1 fruit fly cellular context compared by ENCODE assay signal in the genomic region with DNA sequence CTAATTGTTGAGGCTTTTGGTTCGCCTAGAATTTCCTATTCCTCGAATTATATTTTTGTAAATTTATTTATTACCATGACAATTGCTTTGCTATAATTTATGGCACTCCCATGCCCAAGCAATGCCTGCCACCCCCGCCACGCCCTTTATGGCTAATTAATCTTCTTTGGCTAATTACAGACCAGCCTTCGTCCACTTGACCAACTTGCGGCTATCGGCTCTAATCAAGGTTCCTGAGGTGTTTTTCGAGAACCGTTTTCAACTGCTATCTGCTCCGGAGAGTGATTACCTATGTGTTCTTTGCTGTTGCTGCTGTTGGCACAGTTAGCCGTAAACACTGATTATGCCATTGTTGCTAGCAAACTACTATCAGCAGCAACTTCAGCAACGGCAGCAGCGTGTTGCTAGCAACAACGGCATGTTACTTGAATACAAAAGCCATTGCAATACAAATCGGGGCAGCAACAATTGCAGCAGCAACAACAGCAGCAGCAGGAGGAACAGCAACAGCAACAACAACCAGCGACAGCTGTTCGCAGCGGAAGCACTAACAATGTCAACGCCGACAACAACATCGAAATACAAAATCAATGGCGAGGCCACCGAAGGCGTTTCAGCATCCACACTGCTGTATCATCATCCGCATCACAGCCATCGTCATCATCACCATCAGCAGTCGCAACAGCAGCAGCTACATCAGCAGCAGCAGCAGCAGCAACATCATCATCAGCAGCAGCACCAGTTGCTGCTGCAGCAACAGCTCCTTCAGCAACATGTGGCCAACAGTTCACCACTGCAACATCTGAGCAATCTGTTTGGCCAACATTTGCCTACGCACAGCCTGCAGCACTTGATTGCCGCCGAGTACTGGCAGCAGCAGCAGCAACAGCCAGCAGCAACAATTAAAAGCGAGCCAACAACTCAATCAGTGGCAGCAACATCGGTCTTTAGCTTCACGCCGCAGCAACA.
TF ChIP-seq lines count a peak whose summit lies in the region.

No protein-coding gene starts in this region.

TF ChIP-seq in whole organism, embryonic, 481 proteins besides CTCF, POLR2A, EP300 and RAD21 (continued from another document):
- TF ChIP-seq CG14965 (GFP tag; optimal IDR thresholded peaks at IDR 0.05; lab: Kevin White, UChicago; ENCODE audit: borderline replicate concordance) (no peak), CG15269 (tag; optimal IDR thresholded peaks at IDR 0.05; lab: Kevin White, UChicago) (no peak), lab (GFP tag; optimal IDR thresholded peaks at IDR 0.05; lab: Kevin White, UChicago) (peak; percentile 78), mirr (GFP tag; optimal IDR thresholded peaks at IDR 0.05; lab: Kevin White, UChicago) (peak; percentile 73), CG32767 (GFP tag; IDR thresholded peaks at IDR 0.05; lab: Robert Waterston, UW) (no peak), ERR (GFP tag; optimal IDR thresholded peaks at IDR 0.05; lab: Kevin White, UChicago) (no peak), CG1647 (GFP tag; optimal IDR thresholded peaks at IDR 0.05; lab: Kevin White, UChicago) (no peak), CG31388 (GFP tag; optimal IDR thresholded peaks at IDR 0.05; lab: Kevin White, UChicago) (no peak), crc (GFP tag; optimal IDR thresholded peaks at IDR 0.05; lab: Kevin White, UChicago) (no peak), CG16863 (GFP tag; optimal IDR thresholded peaks at IDR 0.05; lab: Kevin White, UChicago) (no peak), peb (GFP tag; IDR thresholded peaks at IDR 0.05; lab: Robert Waterston, UW) (no peak), Sox100B (GFP tag; optimal IDR thresholded peaks at IDR 0.05; lab: Kevin White, UChicago) (no peak), Xbp1 (GFP tag; optimal IDR thresholded peaks at IDR 0.05; lab: Kevin White, UChicago) (no peak), onecut (GFP tag; IDR thresholded peaks at IDR 0.05; lab: Robert Waterston, UW) (no peak), CG18619 (GFP tag; optimal IDR thresholded peaks at IDR 0.05; lab: Kevin White, UChicago) (no peak), Blimp-1 (GFP tag; optimal IDR thresholded peaks at IDR 0.05; lab: Kevin White, UChicago) (no peak), NK7.1 (GFP tag; optimal IDR thresholded peaks at IDR 0.05; lab: Kevin White, UChicago) (no peak), jumu (GFP tag; optimal IDR thresholded peaks at IDR 0.05; lab: Kevin White, UChicago) (no peak), CG18599 (GFP tag; optimal IDR thresholded peaks at IDR 0.05; lab: Kevin White, UChicago) (peak; percentile 67), Nf-YC (tag; optimal IDR thresholded peaks at IDR 0.05; lab: Kevin White, UChicago) (no peak), ac (GFP tag; optimal IDR thresholded peaks at IDR 0.05; lab: Kevin White, UChicago) (no peak), CG11695 (GFP tag; IDR thresholded peaks at IDR 0.05; lab: Robert Waterston, UW) (no peak), Deaf1 (tag; optimal IDR thresholded peaks at IDR 0.05; lab: Kevin White, UChicago) (no peak), CG34224 (GFP tag; IDR thresholded peaks at IDR 0.05; lab: Robert Waterston, UW; ENCODE audit: partially characterized antibody) (no peak), gro (GFP tag; optimal IDR thresholded peaks at IDR 0.05; lab: Kevin White, UChicago) (peak; percentile 40), CG13296 (GFP tag; optimal IDR thresholded peaks at IDR 0.05; lab: Kevin White, UChicago) (peak; percentile 2), hbn (GFP tag; IDR thresholded peaks at IDR 0.05; lab: Robert Waterston, UW; ENCODE audit: partially characterized antibody) (no peak), sc (optimal IDR thresholded peaks at IDR 0.05; lab: Kevin White, UChicago) (no peak), sc (GFP tag; optimal IDR thresholded peaks at IDR 0.05; lab: Kevin White, UChicago) (no peak), ash1 (GFP tag; optimal IDR thresholded peaks at IDR 0.05; lab: Kevin White, UChicago) (no peak), CG4730 (GFP tag; IDR thresholded peaks at IDR 0.05; lab: Robert Waterston, UW) (no peak), HmgZ (tag; optimal IDR thresholded peaks at IDR 0.05; lab: Kevin White, UChicago) (peak; percentile 27), gcm (GFP tag; optimal IDR thresholded peaks at IDR 0.05; lab: Kevin White, UChicago) (no peak), CG8290 (GFP tag; optimal IDR thresholded peaks at IDR 0.05; lab: Kevin White, UChicago) (no peak), CG8290 (tag; optimal IDR thresholded peaks at IDR 0.05; lab: Kevin White, UChicago) (no peak), Poxn (GFP tag; IDR thresholded peaks at IDR 0.05; lab: Robert Waterston, UW) (0 out of 2 replicates have a peak, but pooled peaks have one; percentile 18), disco-r (GFP tag; optimal IDR thresholded peaks at IDR 0.05; lab: Kevin White, UChicago) (no peak), fd102C (GFP tag; optimal IDR thresholded peaks at IDR 0.05; lab: Kevin White, UChicago) (no peak), CG10147 (GFP tag; optimal IDR thresholded peaks at IDR 0.05; lab: Kevin White, UChicago) (no peak), insv (GFP tag; optimal IDR thresholded peaks at IDR 0.05; lab: Kevin White, UChicago) (no peak), Lpt (GFP tag; optimal IDR thresholded peaks at IDR 0.05; lab: Kevin White, UChicago) (no peak), CG1602 (GFP tag; optimal IDR thresholded peaks at IDR 0.05; lab: Kevin White, UChicago) (no peak), luna (GFP tag; optimal IDR thresholded peaks at IDR 0.05; lab: Kevin White, UChicago) (no peak), zfh2 (GFP tag; optimal IDR thresholded peaks at IDR 0.05; lab: Kevin White, UChicago) (no peak), fd96Cb (tag; optimal IDR thresholded peaks at IDR 0.05; lab: Kevin White, UChicago) (no peak), Nf-YA (GFP tag; IDR thresholded peaks at IDR 0.05; lab: Robert Waterston, UW) (no peak), mld (GFP tag; IDR thresholded peaks at IDR 0.05; lab: Robert Waterston, UW; ENCODE audit: partially characterized antibody) (no peak), CG3407 (GFP tag; optimal IDR thresholded peaks at IDR 0.05; lab: Kevin White, UChicago) (no peak), CG9932 (GFP tag; IDR thresholded peaks at IDR 0.05; lab: Robert Waterston, UW) (no peak), B-H1 (GFP tag; IDR thresholded peaks at IDR 0.05; lab: Robert Waterston, UW) (no peak), CG11398 (GFP tag; optimal IDR thresholded peaks at IDR 0.05; lab: Kevin White, UChicago) (no peak), CG12942 (GFP tag; optimal IDR thresholded peaks at IDR 0.05; lab: Kevin White, UChicago) (no peak), sens-2 (GFP tag; IDR thresholded peaks at IDR 0.05; lab: Robert Waterston, UW) (no peak), mam (GFP tag; optimal IDR thresholded peaks at IDR 0.05; lab: Kevin White, UChicago) (no peak), CG11504 (tag; optimal IDR thresholded peaks at IDR 0.05; lab: Kevin White, UChicago) (peak; percentile 97), CG11247 (GFP tag; IDR thresholded peaks at IDR 0.05; lab: Robert Waterston, UW) (no peak), Mrtf (GFP tag; IDR thresholded peaks at IDR 0.05; lab: Robert Waterston, UW) (no peak), nau (GFP tag; optimal IDR thresholded peaks at IDR 0.05; lab: Kevin White, UChicago) (no peak), CG17359 (tag; optimal IDR thresholded peaks at IDR 0.05; lab: Kevin White, UChicago) (no peak), CG4854 (GFP tag; optimal IDR thresholded peaks at IDR 0.05; lab: Kevin White, UChicago) (no peak), row (GFP tag; IDR thresholded peaks at IDR 0.05; lab: Robert Waterston, UW) (no peak), fu2 (GFP tag; optimal IDR thresholded peaks at IDR 0.05; lab: Kevin White, UChicago) (no peak), CG34422 (GFP tag; IDR thresholded peaks at IDR 0.05; lab: Robert Waterston, UW) (no peak), sna (GFP tag; IDR thresholded peaks at IDR 0.05; lab: Robert Waterston, UW; ENCODE audit: partially characterized antibody) (no peak), ttk (GFP tag; IDR thresholded peaks at IDR 0.05; lab: Robert Waterston, UW) (no peak), az2 (GFP tag; optimal IDR thresholded peaks at IDR 0.05; lab: Kevin White, UChicago) (no peak)
